Worm (Caenorhabditis elegans): ENCODE results near the gene F55H2.7.

F55H2.7 gene

ce11 chrIII:9488431-9488830 lies 27.6 kb downstream of the F55H2.7 start, which contains the start of gene nlp-36:
nlp-36 (plus strand) TSS chrIII:9488731.
- TF ChIP-seq lin-39 (tag; optimal IDR thresholded peaks at IDR 0.05): no peak
- TF ChIP-seq R02D3.7 (tag; optimal IDR thresholded peaks at IDR 0.05): no peak
- TF ChIP-seq lsy-2 (tag; optimal IDR thresholded peaks at IDR 0.05): peak in 1 of 2 experiments; percentile 2
- no peak for TF ChIP-seq aly-2 (tag; optimal IDR thresholded peaks at IDR 0.05)
- no peak for TF ChIP-seq crh-2 (tag; optimal IDR thresholded peaks at IDR 0.05)
- no peak for TF ChIP-seq nhr-10 (tag; optimal IDR thresholded peaks at IDR 0.05)
- no peak for TF ChIP-seq zag-1 (tag; optimal IDR thresholded peaks at IDR 0.05)

ce11 chrIII:9488027-9488426 lies 28.0 kb downstream of the F55H2.7 start:
- TF ChIP-seq alr-1 (tag; optimal IDR thresholded peaks at IDR 0.05): no peak
- no peak for TF ChIP-seq sma-3 (GFP tag; optimal IDR thresholded peaks at IDR 0.05)
- no peak for TF ChIP-seq Y55F3AM.14 (GFP tag; optimal IDR thresholded peaks at IDR 0.05)
- TF ChIP-seq ztf-11 (tag; optimal IDR thresholded peaks at IDR 0.05): no peak
- TF ChIP-seq ceh-16 (tag; optimal IDR thresholded peaks at IDR 0.05): no peak
- TF ChIP-seq mab-5 (tag; optimal IDR thresholded peaks at IDR 0.05): no peak
- TF ChIP-seq lin-39 (tag; optimal IDR thresholded peaks at IDR 0.05): no peak
- no peak for TF ChIP-seq nhr-10 (tag; optimal IDR thresholded peaks at IDR 0.05)
- TF ChIP-seq nhr-6 (tag; optimal IDR thresholded peaks at IDR 0.05): no peak

DNA sequence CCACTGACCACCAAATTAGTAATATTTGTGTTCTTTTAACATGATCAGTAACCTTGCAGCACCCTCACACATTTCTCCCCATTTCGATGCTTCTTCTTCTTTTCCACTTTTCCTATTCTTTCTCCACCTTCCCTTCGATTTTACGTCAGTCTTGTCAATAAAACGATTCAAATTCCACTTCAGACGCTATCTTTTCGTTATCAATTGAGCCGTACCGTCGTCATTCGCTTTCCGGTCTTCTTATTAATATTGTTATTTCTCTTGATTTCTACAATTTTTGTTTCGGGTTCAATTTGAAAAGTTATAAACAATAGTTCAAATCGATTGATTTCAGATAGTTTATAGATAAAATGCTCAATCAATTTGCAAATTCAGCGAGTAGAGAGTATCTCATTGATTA lies 28.6 kb downstream of the F55H2.7 start:
- peak; percentile 78 for TF ChIP-seq fos-1 (tag; optimal IDR thresholded peaks at IDR 0.05)
- TF ChIP-seq lsy-2 (tag; optimal IDR thresholded peaks at IDR 0.05): no peak
- no peak for TF ChIP-seq egl-27 (tag; optimal IDR thresholded peaks at IDR 0.05)
- no peak for TF ChIP-seq snpc-4 (tag; optimal IDR thresholded peaks at IDR 0.05)
- no peak for TF ChIP-seq ztf-1 (GFP tag; conservative IDR thresholded peaks at IDR 0.05)
- no peak for TF ChIP-seq mab-5 (tag; optimal IDR thresholded peaks at IDR 0.05)
- no peak for TF ChIP-seq blmp-1 (tag; optimal IDR thresholded peaks at IDR 0.05; ENCODE audit: insufficient read depth)
- TF ChIP-seq mdl-1 (tag; optimal IDR thresholded peaks at IDR 0.05): no peak
- TF ChIP-seq ama-1 (optimal IDR thresholded peaks at IDR 0.05): no peak
- no peak for TF ChIP-seq mbf-1 (tag; optimal IDR thresholded peaks at IDR 0.05)
- TF ChIP-seq crh-2 (tag; optimal IDR thresholded peaks at IDR 0.05): peak; percentile 12
- TF ChIP-seq unc-39 (tag; optimal IDR thresholded peaks at IDR 0.05): no peak
- TF ChIP-seq ZK546.5 (tag; optimal IDR thresholded peaks at IDR 0.05): no peak
- TF ChIP-seq unc-62 (GFP tag; optimal IDR thresholded peaks at IDR 0.05): no peak
- TF ChIP-seq sma-9 (GFP tag; optimal IDR thresholded peaks at IDR 0.05): no peak
- no peak for TF ChIP-seq sma-9 (tag; optimal IDR thresholded peaks at IDR 0.05)
- peak; percentile 2 for TF ChIP-seq gmeb-1 (tag; optimal IDR thresholded peaks at IDR 0.05)
- TF ChIP-seq elt-1 (tag; optimal IDR thresholded peaks at IDR 0.05): no peak
- no peak for TF ChIP-seq ztf-11 (tag; optimal IDR thresholded peaks at IDR 0.05)

- TF ChIP-seq Y55F3AM.14 (GFP tag; optimal IDR thresholded peaks at IDR 0.05): no peak
- TF ChIP-seq nhr-77 (tag; optimal IDR thresholded peaks at IDR 0.05): no peak
- no peak for TF ChIP-seq lin-11 (tag; optimal IDR thresholded peaks at IDR 0.05)
- TF ChIP-seq ceh-82 (tag; optimal IDR thresholded peaks at IDR 0.05): no peak
- no peak for TF ChIP-seq mbf-1 (tag; optimal IDR thresholded peaks at IDR 0.05)
- no peak for TF ChIP-seq zag-1 (tag; optimal IDR thresholded peaks at IDR 0.05)
Observed at ce11 chrIII:9485373-9485772, 30.7 kb downstream of the F55H2.7 start, which contains the start of gene bre-3. bre-3 (minus strand) TSS chrIII:9485473.

- TF ChIP-seq ztf-11 (tag; optimal IDR thresholded peaks at IDR 0.05): no peak
- TF ChIP-seq lin-11 (tag; optimal IDR thresholded peaks at IDR 0.05): peak; percentile 27
- TF ChIP-seq sma-9 (GFP tag; optimal IDR thresholded peaks at IDR 0.05): peak; percentile 3
- no peak for TF ChIP-seq sma-9 (tag; optimal IDR thresholded peaks at IDR 0.05)
- TF ChIP-seq F13H6.1 (tag; optimal IDR thresholded peaks at IDR 0.05): peak; percentile 7
- peak; percentile 46 for TF ChIP-seq C34F6.9 (tag; optimal IDR thresholded peaks at IDR 0.05)
- no peak for TF ChIP-seq gmeb-1 (tag; optimal IDR thresholded peaks at IDR 0.05)
- TF ChIP-seq zag-1 (tag; optimal IDR thresholded peaks at IDR 0.05): peak; percentile 16
- no peak for TF ChIP-seq R02D3.7 (tag; optimal IDR thresholded peaks at IDR 0.05)
- TF ChIP-seq nhr-6 (tag; optimal IDR thresholded peaks at IDR 0.05): no peak
- no peak for TF ChIP-seq mab-5 (tag; optimal IDR thresholded peaks at IDR 0.05)
- no peak for TF ChIP-seq ztf-4 (tag; optimal IDR thresholded peaks at IDR 0.05)
- TF ChIP-seq lsy-2 (tag; optimal IDR thresholded peaks at IDR 0.05): peak in 1 of 2 experiments; percentile 56
- TF ChIP-seq unc-55 (GFP tag; optimal IDR thresholded peaks at IDR 0.05): peak; percentile 61
- TF ChIP-seq nhr-129 (tag; optimal IDR thresholded peaks at IDR 0.05): peak; percentile 63
- TF ChIP-seq crh-2 (tag; optimal IDR thresholded peaks at IDR 0.05): no peak
Observed at ce11 chrIII:9483716-9484115, 32.3 kb downstream of the F55H2.7 start.

All from whole organism, L2 larva.